Fruit fly (Drosophila melanogaster): ENCODE measurements around the gene ru.

The ru gene

dm6 chr3L:1323136-1323535 lies 47.3 kb upstream of the ru start (continued):
- TF ChIP-seq twi (tag; optimal IDR thresholded peaks at IDR 0.05) (peak; percentile 75), tna (GFP tag; IDR thresholded peaks at IDR 0.05; ENCODE audit: partially characterized antibody) (no peak), fd64A (GFP tag; optimal IDR thresholded peaks at IDR 0.05) (peak; percentile 64), cad (GFP tag; optimal IDR thresholded peaks at IDR 0.05) (no peak), Asciz (GFP tag; optimal IDR thresholded peaks at IDR 0.05) (peak; percentile 17), dpn (GFP tag; optimal IDR thresholded peaks at IDR 0.05) (peak; percentile 60 to 75), B-H1 (GFP tag; IDR thresholded peaks at IDR 0.05) (peak; percentile 60), CG9876 (GFP tag; optimal IDR thresholded peaks at IDR 0.05) (peak; percentile 30), CG2712 (tag; optimal IDR thresholded peaks at IDR 0.05) (peak; percentile 90), CG7963 (GFP tag; IDR thresholded peaks at IDR 0.05; ENCODE audit: partially characterized antibody) (no peak), al (GFP tag; IDR thresholded peaks at IDR 0.05) (peak; percentile 15; the same call in 1 of the 2 replicates), lilli (GFP tag; optimal IDR thresholded peaks at IDR 0.05) (peak; percentile 68), trh (GFP tag; optimal IDR thresholded peaks at IDR 0.05) (peak; percentile 24), CG15601 (tag; optimal IDR thresholded peaks at IDR 0.05) (peak; percentile 90), bab2 (GFP tag; optimal IDR thresholded peaks at IDR 0.05) (peak; percentile 33), Mes4 (GFP tag; optimal IDR thresholded peaks at IDR 0.05) (peak; percentile 69), pros (GFP tag; optimal IDR thresholded peaks at IDR 0.05) (peak; percentile 11), CG13287 (GFP tag; IDR thresholded peaks at IDR 0.05; ENCODE audit: partially characterized antibody) (no peak), Ravus (GFP tag; IDR thresholded peaks at IDR 0.05) (no peak), Dll (GFP tag; IDR thresholded peaks at IDR 0.05; ENCODE audit: partially characterized antibody) (no peak), CG14965 (GFP tag; optimal IDR thresholded peaks at IDR 0.05; ENCODE audit: borderline replicate concordance) (no peak), cwo (GFP tag; optimal IDR thresholded peaks at IDR 0.05) (peak; percentile 22), CG12236 (GFP tag; optimal IDR thresholded peaks at IDR 0.05) (peak; percentile 67), CG33213 (GFP tag; optimal IDR thresholded peaks at IDR 0.05) (peak; percentile 45), CG30431 (GFP tag; optimal IDR thresholded peaks at IDR 0.05) (peak; percentile 68), zfh1 (GFP tag; IDR thresholded peaks at IDR 0.05) (peak; percentile 59; the same call in 1 of the 3 replicates), CG7357 (GFP tag; IDR thresholded peaks at IDR 0.05) (peak; percentile 42; the same call in 1 of the 3 replicates), btn (GFP tag; optimal IDR thresholded peaks at IDR 0.05) (peak; percentile 33), Ptx1 (GFP tag; IDR thresholded peaks at IDR 0.05) (peak; percentile 41), lov (optimal IDR thresholded peaks at IDR 0.05) (no peak), lov (GFP tag; IDR thresholded peaks at IDR 0.05) (peak; percentile 44; the same call in 1 of the 3 replicates), dmrt11E (tag; optimal IDR thresholded peaks at IDR 0.05) (peak; percentile 88), tio (GFP tag; optimal IDR thresholded peaks at IDR 0.05) (no peak), dati (GFP tag; IDR thresholded peaks at IDR 0.05) (no peak), CG12391 (tag; optimal IDR thresholded peaks at IDR 0.05) (peak; percentile 80), pho (GFP tag; optimal IDR thresholded peaks at IDR 0.05) (peak; percentile 11), bsh (GFP tag; optimal IDR thresholded peaks at IDR 0.05) (peak in 1 of 2 experiments; percentile 95), CG7271 (tag; optimal IDR thresholded peaks at IDR 0.05) (peak; percentile 18), CG1603 (tag; optimal IDR thresholded peaks at IDR 0.05) (peak; percentile 65), Fer3 (tag; optimal IDR thresholded peaks at IDR 0.05) (peak; percentile 40), Opbp (GFP tag; IDR thresholded peaks at IDR 0.05; ENCODE audit: partially characterized antibody) (no peak), ci (GFP tag; IDR thresholded peaks at IDR 0.05) (peak; percentile 70), CG18262 (tag; optimal IDR thresholded peaks at IDR 0.05) (peak; percentile 85), CG17359 (tag; optimal IDR thresholded peaks at IDR 0.05) (peak; percentile 64), CG11247 (GFP tag; IDR thresholded peaks at IDR 0.05) (no peak), en (GFP tag; optimal IDR thresholded peaks at IDR 0.05) (peak; percentile 51), ind (GFP tag; optimal IDR thresholded peaks at IDR 0.05) (peak; percentile 58), CG1832 (GFP tag; optimal IDR thresholded peaks at IDR 0.05) (no peak), ken (GFP tag; IDR thresholded peaks at IDR 0.05) (peak; percentile 55; the same call in 2 of the 3 replicates), Kr (GFP tag; optimal IDR thresholded peaks at IDR 0.05) (no peak)

Data from whole organism, embryonic.